Fruit fly (Drosophila melanogaster) whole organism, prepupa: ENCODE results near the gene Hyls1.

Source experiments
- Blimp-1 ChIP-seq: fragments of 200-800 bp; sonication (Bioruptor generic); optimal IDR thresholded peaks from 3 replicates; lab custom pipeline; 2017; ENCODE audit warnings: missing biosample characterization, missing genetic modification characterization, mild to moderate bottlenecking, moderate library complexity, missing genetic modification reagents
- CG10631 ChIP-seq: fragments of 200-800 bp; sonication (Bioruptor generic); optimal IDR thresholded peaks from 2 replicates; lab custom pipeline; 2016; ENCODE audit warnings: missing biosample characterization, missing genetic modification characterization
- CG10669 ChIP-seq: fragments of 200-800 bp; sonication (Bioruptor generic); optimal IDR thresholded peaks from 3 replicates; lab custom pipeline; 2018; ENCODE audit warnings: missing biosample characterization, mild to moderate bottlenecking, missing genetic modification characterization, moderate library complexity
- CG11762 ChIP-seq: fragments of 200-800 bp; sonication (Bioruptor generic); optimal IDR thresholded peaks from 3 replicates; lab custom pipeline; 2016; ENCODE audit warnings: missing biosample characterization, missing genetic modification characterization; ENCODE audit not compliant: insufficient read depth
- CG15336 ChIP-seq: fragments of 200-800 bp; sonication (Bioruptor generic); IDR thresholded peaks from 2 replicates; pipeline ENCODE4 v1.3.6; 2022; ENCODE audit warnings: missing biosample characterization, missing genetic modification characterization
- CG1621 ChIP-seq: fragments of 200-800 bp; sonication (Bioruptor generic); optimal IDR thresholded peaks from 3 replicates; lab custom pipeline; 2018; ENCODE audit warnings: missing biosample characterization, mild to moderate bottlenecking, missing genetic modification characterization
- CG16779 ChIP-seq: fragments of 200-800 bp; sonication (Bioruptor generic); optimal IDR thresholded peaks from 3 replicates; lab custom pipeline; 2017; ENCODE audit warnings: missing biosample characterization, mild to moderate bottlenecking, missing genetic modification characterization
- CG3032 ChIP-seq: fragments of 200-800 bp; optimal IDR thresholded peaks from 2 replicates; lab custom pipeline; 2019; ENCODE audit warnings: missing biosample characterization, mild to moderate bottlenecking, missing genetic modification characterization, moderate library complexity
- CG31627 ChIP-seq: fragments of 200-800 bp; sonication (Bioruptor generic); optimal IDR thresholded peaks from 3 replicates; lab custom pipeline; 2016; ENCODE audit warnings: missing biosample characterization, missing genetic modification characterization
- CG32006 ChIP-seq: fragments of 200-800 bp; sonication (Bioruptor generic); optimal IDR thresholded peaks from 3 replicates; lab custom pipeline; 2017; ENCODE audit warnings: missing biosample characterization, mild to moderate bottlenecking, missing genetic modification characterization
- CG34406 ChIP-seq: fragments of 200-800 bp; sonication (Bioruptor generic); optimal IDR thresholded peaks from 3 replicates; lab custom pipeline; 2016; ENCODE audit warnings: missing biosample characterization, missing genetic modification characterization
- CG4318 ChIP-seq: fragments of 200-800 bp; sonication (Bioruptor generic); optimal IDR thresholded peaks from 3 replicates; lab custom pipeline; 2017; ENCODE audit warnings: missing biosample characterization, mild to moderate bottlenecking, missing genetic modification characterization
- CG6163 ChIP-seq: fragments of 200-800 bp; sonication (Bioruptor generic); IDR thresholded peaks from 3 replicates; pipeline ENCODE4 v1.3.6; 2022; ENCODE audit warnings: missing biosample characterization, missing genetic modification characterization
- CG6276 ChIP-seq: fragments of 200-800 bp; sonication (Bioruptor generic); optimal IDR thresholded peaks from 2 replicates; lab custom pipeline; 2017; ENCODE audit warnings: missing biosample characterization, mild to moderate bottlenecking, missing genetic modification characterization
- CG6792 ChIP-seq: fragments of 200-800 bp; sonication (Bioruptor generic); optimal IDR thresholded peaks from 3 replicates; lab custom pipeline; 2016; ENCODE audit warnings: missing biosample characterization, missing genetic modification characterization
- CG6854 ChIP-seq: fragments of 200-800 bp; sonication (Bioruptor generic); optimal IDR thresholded peaks from 2 replicates; lab custom pipeline; 2017; ENCODE audit warnings: missing biosample characterization, mild to moderate bottlenecking, missing genetic modification characterization
- CG8119 ChIP-seq: fragments of 200-800 bp; sonication (Bioruptor generic); IDR thresholded peaks from 3 replicates; pipeline ENCODE4 v1.3.6; 2022; ENCODE audit warnings: missing biosample characterization, missing genetic modification characterization
- CG8319 ChIP-seq: fragments of 200-800 bp; sonication (Bioruptor generic); optimal IDR thresholded peaks from 3 replicates; lab custom pipeline; 2016; ENCODE audit warnings: missing biosample characterization, missing genetic modification characterization
- CG8632 ChIP-seq: fragments of 200-800 bp; sonication (Bioruptor generic); optimal IDR thresholded peaks from 3 replicates; lab custom pipeline; 2016; ENCODE audit warnings: missing biosample characterization, missing genetic modification characterization
- CG9139 ChIP-seq: fragments of 200-800 bp; sonication (Bioruptor generic); optimal IDR thresholded peaks from 3 replicates; lab custom pipeline; 2017; ENCODE audit warnings: missing biosample characterization, mild to moderate bottlenecking, missing genetic modification characterization
- Eip75B ChIP-seq: fragments of 200-800 bp; sonication (Bioruptor generic); optimal IDR thresholded peaks from 3 replicates; lab custom pipeline; 2016; ENCODE audit warnings: missing biosample characterization, missing genetic modification characterization
- Eip78C ChIP-seq: fragments of 200-800 bp; sonication (Bioruptor generic); peaks from one replicate; lab custom pipeline; 2016; ENCODE audit warnings: missing biosample characterization, missing genetic modification characterization
- Ets21C ChIP-seq: fragments of 200-800 bp; sonication (Bioruptor generic); optimal IDR thresholded peaks from 3 replicates; lab custom pipeline; 2016; ENCODE audit warnings: missing biosample characterization, missing genetic modification characterization
- Ets96B ChIP-seq: fragments of 200-800 bp; optimal IDR thresholded peaks from 2 replicates; lab custom pipeline; 2019; ENCODE audit warnings: missing biosample characterization, mild to moderate bottlenecking, missing genetic modification characterization, moderate library complexity
- Hr38 ChIP-seq: sonication (Bioruptor generic); optimal IDR thresholded peaks from 2 replicates; lab custom pipeline; 2016; ENCODE audit warnings: missing biosample characterization, missing genetic modification characterization
- Hr39 ChIP-seq: fragments of 200-800 bp; sonication (Bioruptor generic); optimal IDR thresholded peaks from 2 replicates; lab custom pipeline; 2016; ENCODE audit warnings: missing biosample characterization, missing genetic modification characterization
- Hr4 ChIP-seq: fragments of 200-800 bp; sonication (Bioruptor generic); optimal IDR thresholded peaks from 3 replicates; lab custom pipeline; 2016; ENCODE audit warnings: missing biosample characterization, missing genetic modification characterization
- OdsH ChIP-seq: fragments of 200-800 bp; sonication (Bioruptor generic); optimal IDR thresholded peaks from 3 replicates; lab custom pipeline; 2016; ENCODE audit warnings: missing biosample characterization, missing genetic modification characterization
- Smox ChIP-seq: fragments of 200-800 bp; sonication (Bioruptor generic); optimal IDR thresholded peaks from 3 replicates; lab custom pipeline; 2016; ENCODE audit warnings: missing biosample characterization, missing genetic modification characterization
- Sox102F ChIP-seq: fragments of 200-800 bp; sonication (Bioruptor generic); optimal IDR thresholded peaks from 2 replicates; lab custom pipeline; 2016; ENCODE audit warnings: missing biosample characterization, mild to moderate bottlenecking, missing genetic modification characterization
- Sox14 ChIP-seq: fragments of 200-800 bp; sonication (Bioruptor generic); optimal IDR thresholded peaks from 3 replicates; lab custom pipeline; 2016; ENCODE audit warnings: missing biosample characterization, missing genetic modification characterization
- Sox15 ChIP-seq: fragments of 200-800 bp; sonication (Bioruptor generic); optimal IDR thresholded peaks from 3 replicates; lab custom pipeline; 2016; ENCODE audit warnings: missing biosample characterization, missing genetic modification characterization
- achi ChIP-seq: fragments of 200-800 bp; sonication (Bioruptor generic); optimal IDR thresholded peaks from 3 replicates; lab custom pipeline; 2016; ENCODE audit warnings: missing biosample characterization, missing genetic modification characterization
- acj6 ChIP-seq: fragments of 200-800 bp; sonication (Bioruptor generic); optimal IDR thresholded peaks from 3 replicates; lab custom pipeline; 2016; ENCODE audit warnings: missing biosample characterization, missing genetic modification characterization
- cyc ChIP-seq: fragments of 200-800 bp; sonication (Bioruptor generic); optimal IDR thresholded peaks from 3 replicates; lab custom pipeline; 2016; ENCODE audit warnings: missing biosample characterization, missing genetic modification characterization
- eg ChIP-seq: fragments of 200-800 bp; sonication (Bioruptor generic); IDR thresholded peaks from 3 replicates; pipeline ENCODE4 v1.3.6; 2022; ENCODE audit warnings: missing biosample characterization, missing genetic modification characterization
- esn ChIP-seq: fragments of 200-800 bp; sonication (Bioruptor generic); optimal IDR thresholded peaks from 2 replicates; lab custom pipeline; 2016; ENCODE audit warnings: missing biosample characterization, mild to moderate bottlenecking, missing genetic modification characterization, moderate library complexity
- fkh ChIP-seq: fragments of 200-800 bp; sonication (Bioruptor generic); optimal IDR thresholded peaks from 3 replicates; lab custom pipeline; 2017; ENCODE audit warnings: missing biosample characterization, mild to moderate bottlenecking, missing genetic modification characterization, moderate library complexity
- lz ChIP-seq: fragments of 200-800 bp; sonication (Bioruptor generic); optimal IDR thresholded peaks from 3 replicates; lab custom pipeline; 2016; ENCODE audit warnings: missing biosample characterization, missing genetic modification characterization
- net ChIP-seq: fragments of 200-800 bp; sonication (Bioruptor generic); optimal IDR thresholded peaks from 3 replicates; lab custom pipeline; 2016; ENCODE audit warnings: missing biosample characterization, missing genetic modification characterization
- salr ChIP-seq, 2 experiments: fragments of 200-800 bp; sonication (Bioruptor generic); optimal IDR thresholded peaks; 3 replicates each; lab custom pipeline; 2016 to 2018; ENCODE audit warnings: missing biosample characterization in 2 of 2, missing genetic modification characterization in 2 of 2, mild to moderate bottlenecking in 1 of 2
- ss ChIP-seq, 2 experiments: fragments of 200-800 bp; sonication (Bioruptor generic); optimal IDR thresholded peaks; 2 replicates in 1 of 2; 3 replicates in 1 of 2; lab custom pipeline; 2017 to 2018; ENCODE audit warnings: mild to moderate bottlenecking in 2 of 2, missing biosample characterization in 2 of 2, missing genetic modification characterization in 2 of 2, moderate library complexity in 1 of 2
- svp ChIP-seq: fragments of 200-800 bp; sonication (Bioruptor generic); peaks from one replicate; lab custom pipeline; 2016; ENCODE audit warnings: missing biosample characterization, missing genetic modification characterization
- topi ChIP-seq: fragments of 200-800 bp; sonication (Bioruptor generic); optimal IDR thresholded peaks from 3 replicates; lab custom pipeline; 2016; ENCODE audit warnings: missing biosample characterization, missing genetic modification characterization

Gene Hyls1

DNA sequence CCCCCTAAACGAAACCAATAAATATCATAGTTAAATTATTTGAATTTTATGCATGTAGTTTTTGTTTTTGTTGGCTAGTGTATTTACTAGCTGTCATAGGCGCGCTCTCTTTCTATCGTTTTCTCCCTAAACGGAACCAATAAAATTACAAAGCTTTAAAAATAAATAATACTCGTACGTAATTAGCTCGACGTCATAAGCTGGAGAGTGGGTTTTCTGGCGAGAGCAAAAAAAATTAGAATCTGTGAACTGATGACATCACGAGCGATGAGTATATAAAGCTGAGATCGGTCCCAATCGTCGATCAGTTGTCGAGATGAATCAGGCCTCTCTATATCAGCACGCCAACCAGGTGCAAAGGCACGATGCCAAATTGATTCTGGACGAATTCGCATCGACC, 13.2 kb upstream of the Hyls1 start, which contains the start of gene jhamt:
jhamt (plus strand) TSS at position 301 of the 400 bp plus-strand sequence.
- TF ChIP-seq CG31627: no peak
- no peak for TF ChIP-seq Ets21C (GFP tag; lab: Kevin White, UChicago)
- no peak for TF ChIP-seq CG8319 (GFP tag; lab: Kevin White, UChicago)
- no peak for TF ChIP-seq CG6854
- TF ChIP-seq topi (GFP tag; lab: Kevin White, UChicago): no peak
- TF ChIP-seq Blimp-1 (GFP tag; lab: Kevin White, UChicago): no peak
- no peak for TF ChIP-seq achi (GFP tag; lab: Kevin White, UChicago)
- no peak for TF ChIP-seq CG4318 (GFP tag; lab: Kevin White, UChicago)
- TF ChIP-seq Sox14 (GFP tag; lab: Kevin White, UChicago): no peak
- no peak for TF ChIP-seq CG3032 (tag; lab: Kevin White, UChicago)
- no peak for TF ChIP-seq Eip78C (GFP tag; lab: Kevin White, UChicago)
- no peak for TF ChIP-seq eg
- no peak for TF ChIP-seq CG8632 (GFP tag; lab: Kevin White, UChicago)
- TF ChIP-seq cyc: no peak
- TF ChIP-seq CG9139 (GFP tag; lab: Kevin White, UChicago): no peak
- TF ChIP-seq Ets96B (tag; lab: Kevin White, UChicago): no peak
- TF ChIP-seq CG6163 (GFP tag; lab: Robert Waterston, UW): no peak
- no peak for TF ChIP-seq Hr39 (GFP tag; lab: Kevin White, UChicago)
- TF ChIP-seq, all 60 proteins: peak for 0

dm6 chr2L:16357865-16358264, 5.4 kb upstream of the Hyls1 start:
- TF ChIP-seq OdsH (GFP tag; lab: Kevin White, UChicago) (peak; percentile 39), salr (GFP tag; optimal IDR thresholded peaks at IDR 0.05; lab: Kevin White, UChicago) (no peak), Ets96B (tag; lab: Kevin White, UChicago) (no peak), CG3032 (tag; lab: Kevin White, UChicago) (no peak), CG1621 (tag; lab: Kevin White, UChicago) (no peak), CG15336 (GFP tag; lab: Robert Waterston, UW) (no peak), Eip78C (GFP tag; lab: Kevin White, UChicago) (peak; percentile 41), net (GFP tag; lab: Kevin White, UChicago) (no peak), Eip75B (GFP tag; lab: Kevin White, UChicago) (no peak), CG11762 (no peak), CG16779 (tag; lab: Kevin White, UChicago) (no peak), lz (peak; percentile 8), CG6163 (GFP tag; lab: Robert Waterston, UW) (no peak), topi (GFP tag; lab: Kevin White, UChicago) (peak; percentile 33), CG34406 (GFP tag; lab: Kevin White, UChicago) (no peak), cyc (peak; percentile 8), Hr4 (GFP tag; lab: Kevin White, UChicago) (no peak), CG8119 (GFP tag; lab: Robert Waterston, UW) (no peak), Hr38 (GFP tag; lab: Kevin White, UChicago) (no peak), CG32006 (GFP tag; lab: Kevin White, UChicago) (no peak), CG10669 (GFP tag; lab: Kevin White, UChicago) (peak; percentile 4), CG10631 (GFP tag; lab: Kevin White, UChicago) (peak; percentile 15), esn (peak; percentile 54), Smox (GFP tag; lab: Kevin White, UChicago) (peak; percentile 44), CG8632 (GFP tag; lab: Kevin White, UChicago) (no peak), ss (GFP tag; optimal IDR thresholded peaks at IDR 0.05; lab: Kevin White, UChicago) (no peak), CG6792 (GFP tag; lab: Kevin White, UChicago) (peak; percentile 4), CG31627 (no peak), fkh (no peak), svp (GFP tag; lab: Kevin White, UChicago) (peak; percentile 52), Ets21C (GFP tag; lab: Kevin White, UChicago) (no peak), CG6276 (GFP tag; lab: Kevin White, UChicago) (no peak), acj6 (GFP tag; lab: Kevin White, UChicago) (peak; percentile 10), achi (GFP tag; lab: Kevin White, UChicago) (peak; percentile 11), Sox102F (peak; percentile 38), Sox15 (GFP tag; lab: Kevin White, UChicago) (no peak)
